Worm (Caenorhabditis elegans) whole organism, late embryonic: ENCODE data around the gene nex-3.
A peak's percentile ranks its signal among the peaks of the same experiment; 100 is the strongest.

ENCODE experiments used
- C08G9.2 ChIP-seq: sonication (generic microtip); optimal IDR thresholded peaks from 2 replicates; lab custom pipeline; 2016; ENCODE audit warnings: mild to moderate bottlenecking, missing genetic modification characterization, moderate library complexity, missing compliant biosample characterization
- K09A11.1 ChIP-seq: sonication (generic microtip); optimal IDR thresholded peaks from 2 replicates; lab custom pipeline; 2017; ENCODE audit warnings: antibody characterized with exemption, mild to moderate bottlenecking, missing genetic modification characterization, missing compliant biosample characterization; ENCODE audit not compliant: insufficient read depth
- Y22D7AL.16 ChIP-seq: sonication (generic microtip); optimal IDR thresholded peaks from 2 replicates; lab custom pipeline; 2016; ENCODE audit warnings: missing genetic modification characterization, missing compliant biosample characterization
- ceh-14 ChIP-seq: sonication (generic microtip); optimal IDR thresholded peaks from 2 replicates; lab custom pipeline; 2016; ENCODE audit warnings: missing genotype, missing genetic modification characterization, missing compliant biosample characterization
- ceh-18 ChIP-seq: sonication (generic microtip); optimal IDR thresholded peaks from 2 replicates; lab custom pipeline; 2016; ENCODE audit warnings: missing genetic modification characterization, missing compliant biosample characterization
- ceh-22 ChIP-seq: sonication (generic microtip); optimal IDR thresholded peaks from 2 replicates; lab custom pipeline; 2017; ENCODE audit warnings: missing biosample characterization, missing genetic modification characterization
- ceh-30 ChIP-seq: fragments of 150-350 bp; optimal IDR thresholded peaks from 2 replicates; lab custom pipeline; 2014; ENCODE audit warnings: missing biosample characterization, missing genetic modification characterization
- ceh-31 ChIP-seq: sonication (generic microtip); optimal IDR thresholded peaks from 2 replicates; lab custom pipeline; 2016; ENCODE audit warnings: missing genetic modification characterization, missing compliant biosample characterization
- ceh-34 ChIP-seq: sonication (generic microtip); optimal IDR thresholded peaks from 2 replicates; lab custom pipeline; 2016; ENCODE audit warnings: mild to moderate bottlenecking, missing genetic modification characterization, missing compliant biosample characterization
- ceh-9 ChIP-seq: sonication (generic microtip); optimal IDR thresholded peaks from 2 replicates; lab custom pipeline; 2016; ENCODE audit warnings: mild to moderate bottlenecking, missing genetic modification characterization, inconsistent platforms, missing compliant biosample characterization
- dmd-4 ChIP-seq: sonication (generic microtip); optimal IDR thresholded peaks from 2 replicates; lab custom pipeline; 2016; ENCODE audit warnings: borderline replicate concordance, missing genetic modification characterization, missing compliant biosample characterization
- eyg-1 ChIP-seq: sonication (generic microtip); optimal IDR thresholded peaks from 2 replicates; lab custom pipeline; 2016; ENCODE audit warnings: missing genotype, missing genetic modification characterization, missing compliant biosample characterization
- fkh-10 ChIP-seq: fragments of 150-350 bp; optimal IDR thresholded peaks from 2 replicates; lab custom pipeline; 2014; ENCODE audit warnings: missing biosample characterization, missing genetic modification reagents, missing genetic modification characterization
- hlh-13 ChIP-seq: fragments of 200-800 bp; sonication (Bioruptor generic); optimal IDR thresholded peaks from 2 replicates; lab custom pipeline; 2018; ENCODE audit warnings: mild to moderate bottlenecking, missing genetic modification characterization, missing compliant biosample characterization
- hlh-15 ChIP-seq: sonication (generic microtip); optimal IDR thresholded peaks from 2 replicates; lab custom pipeline; 2016; ENCODE audit warnings: missing genetic modification characterization, missing compliant biosample characterization
- lim-6 ChIP-seq: sonication (generic microtip); optimal IDR thresholded peaks from 2 replicates; lab custom pipeline; 2016; ENCODE audit warnings: missing genetic modification characterization, missing compliant biosample characterization
- lin-11 ChIP-seq: fragments of 200-800 bp; sonication (Bioruptor generic); optimal IDR thresholded peaks from 2 replicates; lab custom pipeline; 2018; ENCODE audit warnings: mild to moderate bottlenecking, missing genetic modification characterization, missing compliant biosample characterization
- madf-2 ChIP-seq: sonication (generic microtip); optimal IDR thresholded peaks from 2 replicates; lab custom pipeline; 2017; ENCODE audit warnings: missing genetic modification characterization, missing compliant biosample characterization
- mec-3 ChIP-seq: sonication (generic microtip); optimal IDR thresholded peaks from 2 replicates; lab custom pipeline; 2016; ENCODE audit warnings: borderline replicate concordance, missing genetic modification characterization, missing compliant biosample characterization
- nfya-1 ChIP-seq: sonication (generic microtip); optimal IDR thresholded peaks from 2 replicates; lab custom pipeline; 2017; ENCODE audit warnings: missing genetic modification characterization, mild to moderate bottlenecking, missing compliant biosample characterization, antibody characterized with exemption, moderate library complexity
- nhr-232 ChIP-seq: sonication (generic microtip); optimal IDR thresholded peaks from 2 replicates; lab custom pipeline; 2016; ENCODE audit warnings: missing genetic modification characterization, missing compliant biosample characterization
- npax-4 ChIP-seq: sonication (generic microtip); optimal IDR thresholded peaks from 2 replicates; lab custom pipeline; 2016; ENCODE audit warnings: missing genetic modification characterization, missing compliant biosample characterization
- odd-2 ChIP-seq: sonication (generic microtip); optimal IDR thresholded peaks from 2 replicates; lab custom pipeline; 2017; ENCODE audit warnings: antibody characterized with exemption, mild to moderate bottlenecking, missing genetic modification characterization, missing compliant biosample characterization
- pag-3 ChIP-seq: sonication (generic microtip); optimal IDR thresholded peaks from 2 replicates; lab custom pipeline; 2016; ENCODE audit warnings: missing compliant biosample characterization, missing genetic modification characterization, borderline replicate concordance
- pat-9 ChIP-seq: fragments of 200-800 bp; sonication (Bioruptor generic); optimal IDR thresholded peaks from 2 replicates; lab custom pipeline; 2018; ENCODE audit warnings: mild to moderate bottlenecking, missing genetic modification characterization, moderate library complexity, missing compliant biosample characterization
- pax-1 ChIP-seq: fragments of 150-350 bp; optimal IDR thresholded peaks from 2 replicates; lab custom pipeline; 2014; ENCODE audit warnings: missing biosample characterization, missing genetic modification characterization
- pha-4 ChIP-seq: fragments of 150-350 bp; optimal IDR thresholded peaks from 2 replicates; lab custom pipeline; 2018; ENCODE audit warnings: missing biosample characterization, missing genetic modification reagents, missing genetic modification characterization
- rnt-1 ChIP-seq: sonication (generic microtip); optimal IDR thresholded peaks from 2 replicates; lab custom pipeline; 2016; ENCODE audit warnings: missing genetic modification characterization, missing compliant biosample characterization
- sdc-2 ChIP-seq: sonication (generic microtip); optimal IDR thresholded peaks from 2 replicates; lab custom pipeline; 2016; ENCODE audit warnings: missing genotype, missing genetic modification characterization, missing compliant biosample characterization
- syd-9 ChIP-seq: sonication (generic microtip); optimal IDR thresholded peaks from 2 replicates; lab custom pipeline; 2016; ENCODE audit warnings: mild to moderate bottlenecking, missing genetic modification characterization, moderate library complexity, missing compliant biosample characterization
- unc-42 ChIP-seq: sonication (generic microtip); optimal IDR thresholded peaks from 2 replicates; lab custom pipeline; 2016; ENCODE audit warnings: missing genotype, missing genetic modification characterization, missing compliant biosample characterization
- unc-55 ChIP-seq: sonication (generic microtip); optimal IDR thresholded peaks from 2 replicates; lab custom pipeline; 2017; ENCODE audit warnings: missing biosample characterization, missing genetic modification reagents, missing genetic modification characterization
- unc-86 ChIP-seq: sonication (generic microtip); optimal IDR thresholded peaks from 2 replicates; lab custom pipeline; 2016; ENCODE audit warnings: missing genetic modification characterization, missing compliant biosample characterization
- zip-5 ChIP-seq: sonication (generic microtip); optimal IDR thresholded peaks from 2 replicates; lab custom pipeline; 2016; ENCODE audit warnings: missing genetic modification characterization, missing compliant biosample characterization

Gene nex-3

DNA sequence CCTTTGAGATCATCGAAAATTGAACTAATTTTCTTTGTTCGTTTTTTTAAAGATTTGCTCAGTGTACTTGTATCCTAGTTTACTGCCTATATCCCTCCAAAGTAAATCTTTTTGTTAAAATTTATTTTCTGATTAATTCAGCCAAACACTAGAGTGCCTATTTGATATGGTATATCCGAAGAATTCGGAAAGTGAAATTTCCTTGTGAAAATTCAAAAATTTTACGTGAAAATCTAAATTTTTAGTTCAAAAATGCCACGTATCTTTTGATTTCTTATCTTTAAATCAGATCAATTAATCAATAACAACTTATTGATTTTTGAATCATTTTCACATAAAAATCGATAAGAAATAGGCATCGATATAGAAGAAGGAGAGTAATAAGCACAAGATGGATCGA, 43.4 kb upstream of the nex-3 start, which contains the start of gene R07E5.6:
Gene R07E5.6 (plus strand): TSS at position 301 of the 400 bp plus-strand sequence.
- no peak for TF ChIP-seq odd-2 (tag; lab: Kevin White, UChicago)

DNA sequence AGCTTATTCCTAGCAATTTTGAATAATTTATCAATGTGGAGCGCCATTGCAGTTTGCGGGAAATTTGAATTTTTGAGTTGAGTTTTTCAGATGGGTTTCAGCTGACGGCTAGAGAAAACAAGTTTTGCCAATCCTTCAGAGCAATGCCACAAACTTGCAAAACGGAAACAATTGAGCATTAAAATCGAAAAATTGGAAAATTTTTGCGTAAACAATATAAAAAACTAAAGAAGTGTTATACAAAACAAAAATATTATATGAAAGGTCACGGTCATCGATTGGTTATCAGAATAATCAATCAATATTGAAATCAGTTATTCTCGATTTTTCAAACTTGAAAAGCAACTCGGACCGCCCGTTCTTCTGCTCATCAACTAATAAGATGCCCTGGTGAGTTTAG, 40.7 kb upstream of the nex-3 start, which contains the start of gene R07E5.15:
Gene R07E5.15 (plus strand): TSS at position 301 of the 400 bp plus-strand sequence.
- no peak for TF ChIP-seq eyg-1
- TF ChIP-seq K09A11.1 (tag; lab: Kevin White, UChicago): no peak
- no peak for TF ChIP-seq nfya-1
- no peak for TF ChIP-seq fkh-10 (GFP tag; lab: Kevin White, UChicago)
- TF ChIP-seq nhr-232 (tag; lab: Kevin White, UChicago): no peak
- TF ChIP-seq pax-1 (tag; lab: Kevin White, UChicago): no peak
- TF ChIP-seq dmd-4: no peak
- no peak for TF ChIP-seq hlh-13 (GFP tag; lab: Kevin White, UChicago)
- TF ChIP-seq pag-3 (tag; lab: Kevin White, UChicago): no peak

DNA sequence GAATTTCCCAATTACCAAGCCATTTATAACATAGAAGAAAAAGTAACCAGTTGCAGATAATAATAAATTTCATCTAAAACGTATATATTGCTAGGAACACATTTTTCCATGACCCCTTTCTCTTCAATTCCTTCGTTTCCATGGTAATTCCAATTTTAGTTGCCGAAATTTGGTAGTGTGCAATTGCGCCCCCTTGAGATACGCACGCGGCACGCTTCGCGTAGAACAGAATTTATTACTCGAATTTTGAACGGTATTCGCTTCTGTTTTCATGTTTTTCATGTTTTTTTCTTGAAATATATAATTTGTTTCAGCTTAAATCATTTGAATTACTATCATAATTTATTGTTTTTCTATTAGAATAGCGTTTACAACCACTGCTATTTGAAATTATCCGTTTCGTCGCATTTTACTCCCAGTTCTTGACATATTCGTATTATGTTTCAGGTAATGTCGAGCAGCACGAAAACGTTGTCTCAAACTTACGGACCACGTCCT, 37.5 kb upstream of the nex-3 start, which contains the start of the genes R07E5.17 and snfc-5:
Gene R07E5.17 (minus strand): TSS at position 98 of the 498 bp plus-strand sequence.
Gene snfc-5 (plus strand): TSS at position 448 of the 498 bp plus-strand sequence.
- peak; percentile 25 for TF ChIP-seq ceh-18 (tag; lab: Kevin White, UChicago)
- TF ChIP-seq unc-42: peak; percentile 37
- no peak for TF ChIP-seq lin-11
- TF ChIP-seq ceh-31 (tag; lab: Kevin White, UChicago): peak; percentile 27
- peak; percentile 44 for TF ChIP-seq ceh-14
- no peak for TF ChIP-seq ceh-34
- TF ChIP-seq, all 69 proteins: peak for 4

DNA sequence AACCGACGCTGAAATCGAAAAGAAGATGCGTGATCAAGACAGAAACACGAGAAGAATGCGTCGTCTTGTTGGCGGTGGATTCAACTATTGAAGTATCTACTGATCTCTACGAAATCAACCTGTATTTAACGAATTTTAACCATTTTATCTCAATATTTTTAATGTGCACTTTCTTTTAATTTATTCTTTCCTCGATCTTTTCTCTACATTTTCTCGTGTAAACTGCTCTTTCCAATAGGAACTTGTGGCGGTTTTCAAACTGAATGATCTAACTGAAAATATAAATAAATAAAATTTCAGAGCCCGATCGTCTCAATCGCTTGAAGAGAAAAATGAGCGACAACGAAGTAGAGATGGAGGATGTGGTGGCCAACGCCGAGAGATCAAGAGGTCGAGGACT, 35.9 kb upstream of the nex-3 start, which contains the start of gene rnp-4:
Gene rnp-4 (plus strand): TSS at position 301 of the 400 bp plus-strand sequence.
- no peak for TF ChIP-seq unc-55 (GFP tag; lab: Kevin White, UChicago)
- no peak for TF ChIP-seq mec-3 (tag; lab: Kevin White, UChicago)
- TF ChIP-seq pat-9 (tag; lab: Kevin White, UChicago): no peak
- TF ChIP-seq ceh-22: no peak
- no peak for TF ChIP-seq C08G9.2 (tag; lab: Kevin White, UChicago)
- no peak for TF ChIP-seq rnt-1
- TF ChIP-seq syd-9 (tag; lab: Kevin White, UChicago): no peak
- no peak for TF ChIP-seq ceh-30 (tag; lab: Kevin White, UChicago)
- no peak for TF ChIP-seq K09A11.1 (tag; lab: Kevin White, UChicago)

DNA sequence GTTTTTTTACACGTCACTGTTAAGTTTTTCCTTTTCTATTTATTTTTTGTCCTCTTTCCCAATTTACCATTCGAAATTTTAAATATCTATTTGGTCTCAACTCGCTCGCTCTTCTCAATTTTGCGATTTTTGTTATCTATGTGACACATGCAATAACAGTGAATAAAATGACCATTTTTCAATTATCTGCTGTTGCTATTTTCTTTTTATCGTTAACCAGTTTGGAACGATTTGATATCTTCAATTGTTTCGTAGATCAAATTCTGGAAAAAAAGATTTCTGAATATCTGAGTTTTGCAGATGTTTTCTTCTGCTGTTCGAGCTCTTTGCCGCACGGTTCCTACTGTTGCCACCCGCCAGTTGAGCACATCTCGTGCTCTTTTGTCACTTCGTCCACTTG, 34.7 kb upstream of the nex-3 start, which contains the start of gene prdx-3:
Gene prdx-3 (plus strand): TSS at position 301 of the 400 bp plus-strand sequence.
- TF ChIP-seq pax-1 (tag; lab: Kevin White, UChicago) (no peak), mec-3 (tag; lab: Kevin White, UChicago) (no peak), zip-5 (no peak), eyg-1 (no peak), npax-4 (tag; lab: Kevin White, UChicago) (no peak), ceh-9 (tag; lab: Kevin White, UChicago) (no peak), lim-6 (tag; lab: Kevin White, UChicago) (no peak), hlh-15 (no peak), pha-4 (no peak), unc-86 (tag; lab: Kevin White, UChicago) (no peak)

DNA sequence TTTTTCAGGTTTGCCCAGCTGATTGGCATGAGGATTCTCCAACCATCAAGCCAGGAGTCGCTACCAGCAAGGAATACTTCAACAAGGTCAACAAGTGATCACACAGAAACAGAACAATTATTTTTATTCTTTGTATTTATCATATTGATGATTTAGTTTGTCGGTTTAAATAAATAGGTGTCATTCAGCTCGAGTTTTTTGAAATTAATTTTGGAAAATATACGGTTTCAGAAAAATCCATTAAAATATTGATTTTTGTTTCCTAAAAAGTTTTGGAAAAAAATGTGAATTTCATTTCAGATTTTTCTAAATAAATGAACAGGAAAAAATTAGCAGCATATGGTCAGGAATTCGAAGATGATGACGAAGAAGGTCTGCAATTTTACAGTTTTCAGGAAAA, 33.6 kb upstream of the nex-3 start, which contains the start of gene gpch-1:
Gene gpch-1 (plus strand): TSS at position 301 of the 400 bp plus-strand sequence.
- TF ChIP-seq madf-2 (tag; lab: Kevin White, UChicago) (no peak), Y22D7AL.16 (no peak), sdc-2 (tag; lab: Kevin White, UChicago) (no peak)
